Worm (Caenorhabditis elegans): ENCODE measurements around the gene pes-5.

pes-5 gene

ce11 chrII:11859833-11860232 lies 30.0 kb upstream of the pes-5 start:
- no peak for TF ChIP-seq bed-2 (GFP tag; IDR thresholded peaks at IDR 0.05)
- no peak for TF ChIP-seq rpc-1 (optimal IDR thresholded peaks at IDR 0.05)
- no peak for TF ChIP-seq rpc-1 (tag; optimal IDR thresholded peaks at IDR 0.05)
- TF ChIP-seq nhr-120 (GFP tag; IDR thresholded peaks at IDR 0.05): no peak
- TF ChIP-seq him-1 (tag; optimal IDR thresholded peaks at IDR 0.05): no peak
- no peak for TF ChIP-seq F22D6.2 (tag; optimal IDR thresholded peaks at IDR 0.05)
- TF ChIP-seq dox-1 (GFP tag; IDR thresholded peaks at IDR 0.05): no peak
- no peak for TF ChIP-seq F33H1.4 (GFP tag; IDR thresholded peaks at IDR 0.05)
- TF ChIP-seq lin-40 (tag; optimal IDR thresholded peaks at IDR 0.05): no peak
- no peak for TF ChIP-seq let-607 (tag; optimal IDR thresholded peaks at IDR 0.05)

- TF ChIP-seq T07F8.4 (tag; optimal IDR thresholded peaks at IDR 0.05): no peak
- TF ChIP-seq F22D6.2 (tag; optimal IDR thresholded peaks at IDR 0.05): no peak
- TF ChIP-seq efl-1 (GFP tag; optimal IDR thresholded peaks at IDR 0.05): no peak
- no peak for TF ChIP-seq lin-54 (GFP tag; optimal IDR thresholded peaks at IDR 0.05)
- no peak for TF ChIP-seq T26A5.8 (tag; optimal IDR thresholded peaks at IDR 0.05)
- TF ChIP-seq atf-7 (tag; optimal IDR thresholded peaks at IDR 0.05): no peak
- TF ChIP-seq rcor-1 (GFP tag; IDR thresholded peaks at IDR 0.05): no peak
- no peak for TF ChIP-seq ztf-3 (GFP tag; optimal IDR thresholded peaks at IDR 0.05)
- TF ChIP-seq nhr-120 (GFP tag; IDR thresholded peaks at IDR 0.05): no peak
- no peak for TF ChIP-seq snpc-4 (GFP tag; optimal IDR thresholded peaks at IDR 0.05)
- TF ChIP-seq snpc-4 (tag; optimal IDR thresholded peaks at IDR 0.05): no peak
- no peak for TF ChIP-seq pha-4 (tag; optimal IDR thresholded peaks at IDR 0.05)
- no peak for TF ChIP-seq F23B12.7 (tag; optimal IDR thresholded peaks at IDR 0.05; ENCODE audit: insufficient read depth)
- TF ChIP-seq hlh-12 (tag; optimal IDR thresholded peaks at IDR 0.05): no peak
- TF ChIP-seq madf-10 (tag; optimal IDR thresholded peaks at IDR 0.05): no peak
- no peak for TF ChIP-seq lin-40 (tag; optimal IDR thresholded peaks at IDR 0.05)
- no peak for TF ChIP-seq ceh-91 (GFP tag; IDR thresholded peaks at IDR 0.05)
- TF ChIP-seq let-607 (tag; optimal IDR thresholded peaks at IDR 0.05): no peak
- TF ChIP-seq F57A8.1 (GFP tag; optimal IDR thresholded peaks at IDR 0.05): no peak
- TF ChIP-seq B0035.1 (tag; optimal IDR thresholded peaks at IDR 0.05): no peak
- TF ChIP-seq C17E4.6 (GFP tag; IDR thresholded peaks at IDR 0.05): no peak
These were observed 26.5 kb upstream of the pes-5 start, which contains the start of gene clh-1 for ce11 chrII:11856361-11856760. Gene clh-1, minus strand, starts transcription at chrII:11856461.

ce11 chrII:11854749-11855148 lies 24.9 kb upstream of the pes-5 start:
- TF ChIP-seq pbrm-1 (GFP tag; IDR thresholded peaks at IDR 0.05) (no peak), Y53F4B.3 (GFP tag; IDR thresholded peaks at IDR 0.05) (no peak)

DNA sequence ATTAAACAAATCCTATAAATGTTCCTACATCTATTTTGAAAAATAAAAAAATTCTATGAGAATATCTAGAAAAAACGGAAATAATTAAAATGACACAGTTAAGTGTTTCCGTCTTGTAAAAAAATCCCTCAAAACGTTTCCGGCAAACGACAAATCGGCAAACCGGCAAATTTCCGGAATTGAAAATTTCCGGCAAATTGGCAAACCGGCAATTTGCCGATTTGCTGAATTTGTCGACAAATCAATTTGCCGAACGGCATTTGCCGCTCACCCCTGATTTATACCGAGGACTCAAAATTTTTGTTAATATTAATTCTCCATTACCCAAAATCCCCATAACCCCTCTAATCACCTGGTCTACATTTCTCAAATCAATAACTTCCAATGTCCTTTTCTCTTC lies 23.3 kb upstream of the pes-5 start:
- TF ChIP-seq fkh-3 (tag; optimal IDR thresholded peaks at IDR 0.05): no peak
- TF ChIP-seq T26A5.8 (tag; optimal IDR thresholded peaks at IDR 0.05): no peak
- no peak for TF ChIP-seq efl-1 (GFP tag; optimal IDR thresholded peaks at IDR 0.05)
- TF ChIP-seq rcor-1 (GFP tag; IDR thresholded peaks at IDR 0.05): no peak
- TF ChIP-seq lin-54 (GFP tag; optimal IDR thresholded peaks at IDR 0.05): no peak
- no peak for TF ChIP-seq snpc-3.4 (tag; optimal IDR thresholded peaks at IDR 0.05)
- no peak for TF ChIP-seq lin-26 (GFP tag; IDR thresholded peaks at IDR 0.05)
- TF ChIP-seq hlh-26 (GFP tag; conservative IDR thresholded peaks at IDR 0.05): no peak
- no peak for TF ChIP-seq nhr-27 (tag; optimal IDR thresholded peaks at IDR 0.05)

Data from whole organism, young adult.